Worm (Caenorhabditis elegans) whole organism, young adult: ENCODE data around the gene lgc-46.

Experiments used
- B0019.2 ChIP-seq: fragments of 200-800 bp; sonication (Bioruptor generic); conservative IDR thresholded peaks from 2 replicates; pipeline ENCODE4 v1.3.6; 2022; ENCODE audit warnings: missing genetic modification reagents, missing genetic modification characterization, missing compliant biosample characterization
- B0035.1 ChIP-seq: sonication (generic microtip); optimal IDR thresholded peaks from 2 replicates; lab custom pipeline; 2016; ENCODE audit warnings: missing genetic modification characterization, mild to moderate bottlenecking, missing compliant biosample characterization, missing genotype, missing genetic modification reagents
- D2030.7 ChIP-seq: fragments of 200-800 bp; sonication (Bioruptor generic); IDR thresholded peaks from 2 replicates; pipeline ENCODE4 v1.3.6; 2022; ENCODE audit warnings: missing genetic modification reagents, missing genetic modification characterization, missing compliant biosample characterization
- F22D6.2 ChIP-seq: sonication (generic microtip); optimal IDR thresholded peaks from 2 replicates; lab custom pipeline; 2016; ENCODE audit warnings: mild to moderate bottlenecking, missing genetic modification characterization, missing compliant biosample characterization
- F33H1.4 ChIP-seq: fragments of 200-800 bp; sonication (Bioruptor generic); IDR thresholded peaks from 2 replicates; pipeline ENCODE4 v1.3.6; 2022; ENCODE audit warnings: missing genetic modification reagents, missing genetic modification characterization, missing compliant biosample characterization
- F39B2.1 ChIP-seq: fragments of 200-800 bp; sonication (Bioruptor generic); IDR thresholded peaks from 2 replicates; pipeline ENCODE4 v1.3.6; 2022; ENCODE audit warnings: missing genetic modification reagents, missing genetic modification characterization, missing compliant biosample characterization
- F52B5.7 ChIP-seq: sonication (generic microtip); optimal IDR thresholded peaks from 2 replicates; lab custom pipeline; 2016; ENCODE audit warnings: mild to moderate bottlenecking, missing genetic modification characterization, missing compliant biosample characterization
- K11D2.4 ChIP-seq: fragments of 200-800 bp; sonication (Bioruptor generic); IDR thresholded peaks from 2 replicates; pipeline ENCODE4 v1.3.6; 2022; ENCODE audit warnings: missing genetic modification reagents, missing genetic modification characterization, missing compliant biosample characterization
- K12H6.12 ChIP-seq: fragments of 200-800 bp; sonication (Bioruptor generic); optimal IDR thresholded peaks from 2 replicates; lab custom pipeline; 2018; ENCODE audit warnings: mild to moderate bottlenecking, missing genetic modification characterization, missing compliant biosample characterization
- Y67H2A.10 ChIP-seq: fragments of 200-800 bp; sonication (Bioruptor generic); conservative IDR thresholded peaks from 2 replicates; pipeline ENCODE4 v1.3.6; 2022; ENCODE audit warnings: missing genetic modification reagents, missing genetic modification characterization, missing compliant biosample characterization
- ama-1 ChIP-seq, 3 experiments: fragments of 150-350 bp in 1 of 3; sonication (generic microtip) in 2 of 3; optimal IDR thresholded peaks; 2 replicates each; lab custom pipeline; 2014 to 2018; ENCODE audit warnings: missing biosample characterization in 2 of 3, missing genetic modification characterization in 2 of 3, missing genetic modification reagents in 2 of 3
- athp-1 ChIP-seq: sonication (generic microtip); optimal IDR thresholded peaks from 2 replicates; lab custom pipeline; 2017; ENCODE audit warnings: mild to moderate bottlenecking, missing genetic modification characterization, missing compliant biosample characterization
- attf-5 ChIP-seq: fragments of 200-800 bp; sonication (Bioruptor generic); optimal IDR thresholded peaks from 2 replicates; lab custom pipeline; 2018; ENCODE audit warnings: mild to moderate bottlenecking, missing genetic modification characterization, missing compliant biosample characterization
- cebp-1 ChIP-seq, 2 experiments: fragments of 200-800 bp in 1 of 2; sonication (Bioruptor generic) in 1 of 2; sonication (generic microtip) in 1 of 2; IDR thresholded peaks in 1 of 2; optimal IDR thresholded peaks in 1 of 2; 2 replicates each; pipeline versions ENCODE4 v1.3.6 to Lab custom; 2017 to 2022; ENCODE audit warnings: missing compliant biosample characterization in 2 of 2, missing genetic modification characterization in 2 of 2, mild to moderate bottlenecking in 1 of 2, missing genetic modification reagents in 1 of 2, moderate library complexity in 1 of 2
- ceh-100 ChIP-seq: fragments of 200-800 bp; sonication (Bioruptor generic); IDR thresholded peaks from 2 replicates; pipeline ENCODE4 v1.3.6; 2022; ENCODE audit warnings: missing genetic modification reagents, missing genetic modification characterization, missing compliant biosample characterization
- ceh-27 ChIP-seq: fragments of 200-800 bp; sonication (Bioruptor generic); optimal IDR thresholded peaks from 2 replicates; lab custom pipeline; 2018; ENCODE audit warnings: mild to moderate bottlenecking, missing genetic modification characterization, moderate library complexity, missing compliant biosample characterization
- ceh-58 ChIP-seq: fragments of 200-800 bp; sonication (Bioruptor generic); IDR thresholded peaks from 2 replicates; pipeline ENCODE4 v1.3.6; 2022; ENCODE audit warnings: missing genetic modification characterization, missing compliant biosample characterization
- egl-18 ChIP-seq: fragments of 200-800 bp; sonication (Bioruptor generic); IDR thresholded peaks from 2 replicates; pipeline ENCODE4 v1.3.6; 2022; ENCODE audit warnings: missing genetic modification reagents, missing genetic modification characterization, missing compliant biosample characterization
- egrh-3 ChIP-seq: fragments of 200-800 bp; sonication (Bioruptor generic); IDR thresholded peaks from 2 replicates; pipeline ENCODE4 v1.3.6; 2022; ENCODE audit warnings: missing genetic modification reagents, missing genetic modification characterization, missing compliant biosample characterization
- gei-17 ChIP-seq: fragments of 200-800 bp; sonication (Bioruptor generic); optimal IDR thresholded peaks from 2 replicates; lab custom pipeline; 2018; ENCODE audit warnings: mild to moderate bottlenecking, missing genetic modification characterization, missing compliant biosample characterization
- him-1 ChIP-seq: sonication (generic microtip); optimal IDR thresholded peaks from 2 replicates; lab custom pipeline; 2016; ENCODE audit warnings: missing genotype, missing genetic modification reagents, missing genetic modification characterization, missing compliant biosample characterization
- hmg-1.2 ChIP-seq: fragments of 200-800 bp; sonication (Bioruptor generic); IDR thresholded peaks from 2 replicates; pipeline ENCODE4 v1.3.6; 2022; ENCODE audit warnings: missing genetic modification reagents, missing genetic modification characterization, missing compliant biosample characterization
- lir-1 ChIP-seq: fragments of 200-800 bp; sonication (Bioruptor generic); conservative IDR thresholded peaks from 2 replicates; pipeline ENCODE4 v1.3.6; 2022; ENCODE audit warnings: missing genetic modification reagents, missing genetic modification characterization, missing compliant biosample characterization
- madf-3 ChIP-seq: fragments of 200-800 bp; sonication (Bioruptor generic); IDR thresholded peaks from 2 replicates; pipeline ENCODE4 v1.3.6; 2022; ENCODE audit warnings: missing genetic modification reagents, missing genetic modification characterization, missing compliant biosample characterization
- madf-6 ChIP-seq: fragments of 200-800 bp; sonication (Bioruptor generic); IDR thresholded peaks from 2 replicates; pipeline ENCODE4 v1.3.6; 2022; ENCODE audit warnings: missing genetic modification reagents, missing genetic modification characterization, missing compliant biosample characterization
- mcd-1 ChIP-seq: fragments of 200-800 bp; sonication (Bioruptor generic); IDR thresholded peaks from 2 replicates; pipeline ENCODE4 v1.3.6; 2022; ENCODE audit warnings: missing genetic modification reagents, missing genetic modification characterization, missing compliant biosample characterization
- nhr-80 ChIP-seq: sonication (generic microtip); optimal IDR thresholded peaks from 2 replicates; lab custom pipeline; 2016; ENCODE audit warnings: missing genetic modification characterization, missing compliant biosample characterization
- pha-4 ChIP-seq: fragments of 150-350 bp; sonication (generic microtip); optimal IDR thresholded peaks from 2 replicates; lab custom pipeline; 2014; ENCODE audit warnings: missing biosample characterization, missing genetic modification reagents, missing genetic modification characterization
- rcor-1 ChIP-seq: fragments of 200-800 bp; sonication (Bioruptor generic); IDR thresholded peaks from 2 replicates; pipeline ENCODE4 v1.3.6; 2022; ENCODE audit warnings: missing genetic modification reagents, missing genetic modification characterization, missing compliant biosample characterization
- repo-1 ChIP-seq: sonication (generic microtip); optimal IDR thresholded peaks from 2 replicates; lab custom pipeline; 2017; ENCODE audit warnings: mild to moderate bottlenecking, missing genetic modification characterization, missing compliant biosample characterization
- somi-1 ChIP-seq: fragments of 200-800 bp; sonication (Bioruptor generic); optimal IDR thresholded peaks from 2 replicates; lab custom pipeline; 2018; ENCODE audit warnings: mild to moderate bottlenecking, missing genetic modification characterization, missing compliant biosample characterization
- xnd-1 ChIP-seq: sonication (generic microtip); optimal IDR thresholded peaks from 2 replicates; lab custom pipeline; 2016; ENCODE audit warnings: missing genotype, missing genetic modification reagents, missing genetic modification characterization, missing compliant biosample characterization
- zfh-2 ChIP-seq: fragments of 200-800 bp; sonication (Bioruptor generic); conservative IDR thresholded peaks from 2 replicates; pipeline ENCODE4 v1.3.6; 2022; ENCODE audit warnings: missing genetic modification reagents, missing genetic modification characterization, missing compliant biosample characterization
- ztf-22 ChIP-seq: fragments of 200-800 bp; sonication (Bioruptor generic); optimal IDR thresholded peaks from 2 replicates; lab custom pipeline; 2018; ENCODE audit warnings: mild to moderate bottlenecking, missing genetic modification characterization, moderate library complexity, missing compliant biosample characterization
- ztf-26 ChIP-seq: sonication (generic microtip); optimal IDR thresholded peaks from 2 replicates; lab custom pipeline; 2017; ENCODE audit warnings: missing genetic modification characterization, missing compliant biosample characterization

Gene lgc-46

DNA sequence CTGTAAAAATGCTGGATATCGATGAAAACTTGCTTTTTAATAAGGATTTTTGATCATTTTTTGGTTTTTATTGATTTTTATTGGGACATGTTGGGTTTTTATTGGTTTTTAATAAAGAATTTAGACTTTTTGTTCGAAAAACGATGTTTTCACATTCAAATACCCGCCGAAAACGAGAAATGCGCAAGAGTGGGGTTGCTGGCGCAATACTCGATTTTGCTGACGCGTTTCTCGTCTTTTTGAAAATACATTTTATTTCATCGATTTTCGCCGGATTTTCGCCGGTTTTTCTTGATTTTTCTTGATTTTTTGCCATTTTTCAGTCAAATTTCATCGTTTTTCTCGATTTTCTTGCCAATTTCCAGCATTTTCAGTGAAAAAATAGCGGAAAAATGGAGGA is 7.0 kb upstream of the lgc-46 start, which contains the start of gene smr-1 (continued):
- TF ChIP-seq xnd-1 (peak; percentile 54), pha-4 (peak; percentile 26), mcd-1 (GFP tag; lab: Robert Waterston, UW) (peak; percentile 92), cebp-1 (GFP tag; IDR thresholded peaks at IDR 0.05; lab: Robert Waterston, UW) (no peak), cebp-1 (tag; optimal IDR thresholded peaks at IDR 0.05; lab: Kevin White, UChicago) (peak; percentile 77), ztf-22 (GFP tag; lab: Kevin White, UChicago) (no peak), B0019.2 (GFP tag; lab: Robert Waterston, UW) (no peak), him-1 (tag; lab: Kevin White, UChicago) (peak; percentile 80), ztf-26 (tag; lab: Kevin White, UChicago) (peak; percentile 41), egl-18 (GFP tag; lab: Robert Waterston, UW) (no peak), rcor-1 (GFP tag; lab: Robert Waterston, UW) (peak; percentile 88), nhr-80 (tag; lab: Kevin White, UChicago) (peak; percentile 7), D2030.7 (GFP tag; lab: Robert Waterston, UW) (peak; percentile 72), B0035.1 (tag; lab: Kevin White, UChicago) (peak; percentile 25), somi-1 (GFP tag; lab: Kevin White, UChicago) (no peak), ceh-27 (GFP tag; lab: Kevin White, UChicago) (peak; percentile 14), athp-1 (tag; lab: Kevin White, UChicago) (peak; percentile 39), lir-1 (peak; percentile 56; the same call in 1 of the 2 replicates), F39B2.1 (GFP tag; lab: Robert Waterston, UW) (no peak), F33H1.4 (GFP tag; lab: Robert Waterston, UW) (peak; percentile 77), madf-3 (GFP tag; lab: Robert Waterston, UW) (peak; percentile 73; the same call in 1 of the 2 replicates), K11D2.4 (peak; percentile 85), ama-1 (optimal IDR thresholded peaks at IDR 0.05; lab: Kevin White, UChicago) (no peak), ama-1 (GFP tag; optimal IDR thresholded peaks at IDR 0.05; lab: Kevin White, UChicago) (no peak), madf-6 (peak; percentile 79), K12H6.12 (peak; percentile 8), Y67H2A.10 (GFP tag; lab: Robert Waterston, UW) (no peak), repo-1 (tag; lab: Kevin White, UChicago) (peak; percentile 84), F52B5.7 (no peak), ceh-100 (GFP tag; lab: Robert Waterston, UW) (peak; percentile 49; the same call in 1 of the 2 replicates), attf-5 (GFP tag; lab: Kevin White, UChicago) (peak; percentile 87), gei-17 (GFP tag; lab: Kevin White, UChicago) (peak; percentile 66), hmg-1.2 (GFP tag; lab: Robert Waterston, UW) (peak; percentile 64), F22D6.2 (peak; percentile 14)

ce11 chrIII:1136827-1137378 is 1.1 kb upstream of the lgc-46 start:
- TF ChIP-seq zfh-2, result peak; percentile 79
- no peak for TF ChIP-seq D2030.7 (GFP tag; lab: Robert Waterston, UW)
- 0 out of 2 replicates have a peak, but pooled peaks have one; percentile 16 for TF ChIP-seq egrh-3 (GFP tag; lab: Robert Waterston, UW)

ce11 chrIII:1131532-1131931 is 4.3 kb downstream of the lgc-46 start:
- TF ChIP-seq ceh-58 (GFP tag; lab: Robert Waterston, UW) (no peak), zfh-2 (0 out of 2 replicates have a peak, but pooled peaks have one; percentile 31)
